Fruit fly (Drosophila melanogaster): ENCODE data around the gene CG5026.
A peak's percentile ranks its signal among the peaks of the same experiment; 100 is the strongest.

Gene CG5026

dm6 chr3L:8953199-8953956 is 14.9 kb upstream of the CG5026 start (continued):
- TF ChIP-seq CG18476 (GFP tag; optimal IDR thresholded peaks at IDR 0.05) (peak; percentile 55), CG10654 (GFP tag; optimal IDR thresholded peaks at IDR 0.05) (peak; percentile 4), Ssrp (tag; optimal IDR thresholded peaks at IDR 0.05) (peak; percentile 60), CG18619 (GFP tag; optimal IDR thresholded peaks at IDR 0.05) (peak; percentile 53), Antp (GFP tag; optimal IDR thresholded peaks at IDR 0.05) (peak; percentile 53), maf-S (GFP tag; optimal IDR thresholded peaks at IDR 0.05) (peak; percentile 55), CG4730 (GFP tag; IDR thresholded peaks at IDR 0.05) (no peak), CG7987 (GFP tag; optimal IDR thresholded peaks at IDR 0.05) (peak; percentile 11), CG9876 (GFP tag; optimal IDR thresholded peaks at IDR 0.05) (no peak), scrt (GFP tag; optimal IDR thresholded peaks at IDR 0.05) (peak; percentile 64), CG12155 (GFP tag; optimal IDR thresholded peaks at IDR 0.05) (peak; percentile 87), Atf-2 (GFP tag; optimal IDR thresholded peaks at IDR 0.05) (no peak), fu2 (GFP tag; optimal IDR thresholded peaks at IDR 0.05) (no peak), CG2202 (tag; optimal IDR thresholded peaks at IDR 0.05) (peak; percentile 9), CG6854 (GFP tag; optimal IDR thresholded peaks at IDR 0.05) (peak; percentile 57), D (optimal IDR thresholded peaks at IDR 0.05) (no peak), D (GFP tag; optimal IDR thresholded peaks at IDR 0.05) (peak; percentile 51), CG11560 (tag; IDR thresholded peaks at IDR 0.05) (no peak), disco-r (GFP tag; optimal IDR thresholded peaks at IDR 0.05) (peak; percentile 57), shn (GFP tag; optimal IDR thresholded peaks at IDR 0.05) (peak; percentile 30), gcm2 (GFP tag; optimal IDR thresholded peaks at IDR 0.05) (no peak), Poxn (GFP tag; IDR thresholded peaks at IDR 0.05) (no peak), Awh (GFP tag; IDR thresholded peaks at IDR 0.05) (0 out of 2 replicates have a peak, but pooled peaks have one; percentile 12), Dek (tag; optimal IDR thresholded peaks at IDR 0.05) (peak; percentile 74), CG13296 (GFP tag; optimal IDR thresholded peaks at IDR 0.05) (peak; percentile 82), Fer2 (tag; optimal IDR thresholded peaks at IDR 0.05) (peak; percentile 49), CG8089 (GFP tag; optimal IDR thresholded peaks at IDR 0.05) (peak; percentile 8), Dbx (GFP tag; IDR thresholded peaks at IDR 0.05) (no peak), CG34422 (GFP tag; IDR thresholded peaks at IDR 0.05) (no peak), wek (GFP tag; optimal IDR thresholded peaks at IDR 0.05) (no peak), CG18764 (GFP tag; optimal IDR thresholded peaks at IDR 0.05) (peak; percentile 22), B-H1 (GFP tag; IDR thresholded peaks at IDR 0.05) (no peak), ato (GFP tag; IDR thresholded peaks at IDR 0.05; ENCODE audit: partially characterized antibody) (peak; percentile 27; the same call in 1 of the 2 replicates), hkb (optimal IDR thresholded peaks at IDR 0.05) (no peak), hkb (GFP tag; IDR thresholded peaks at IDR 0.05) (no peak), Sox100B (GFP tag; optimal IDR thresholded peaks at IDR 0.05) (peak; percentile 84), PHDP (tag; optimal IDR thresholded peaks at IDR 0.05) (peak; percentile 69), CG6654 (GFP tag; optimal IDR thresholded peaks at IDR 0.05) (peak; percentile 39), CG4617 (GFP tag; optimal IDR thresholded peaks at IDR 0.05; ENCODE audit: borderline replicate concordance) (no peak), HLH4C (GFP tag; IDR thresholded peaks at IDR 0.05; ENCODE audit: partially characterized antibody) (peak; percentile 45), CG4328 (GFP tag; optimal IDR thresholded peaks at IDR 0.05) (peak; percentile 68), CG17359 (tag; optimal IDR thresholded peaks at IDR 0.05) (peak; percentile 71), D19A (tag; optimal IDR thresholded peaks at IDR 0.05) (peak; percentile 75), CG8765 (GFP tag; IDR thresholded peaks at IDR 0.05) (no peak), Ets65A (GFP tag) (peak; percentile 46), Hr3 (GFP tag; optimal IDR thresholded peaks at IDR 0.05) (peak; percentile 36), Atf6 (GFP tag; IDR thresholded peaks at IDR 0.05) (0 out of 2 replicates have a peak, but pooled peaks have one; percentile 17), CG10462 (GFP tag; optimal IDR thresholded peaks at IDR 0.05) (no peak), prd (optimal IDR thresholded peaks at IDR 0.05) (no peak), prd (GFP tag; IDR thresholded peaks at IDR 0.05) (peak; percentile 40; the same call in 1 of the 3 replicates), CG10565 (GFP tag; optimal IDR thresholded peaks at IDR 0.05) (no peak)
